Fruit fly (Drosophila melanogaster): ENCODE results near the gene mRpS18A.

The mRpS18A gene

DNA sequence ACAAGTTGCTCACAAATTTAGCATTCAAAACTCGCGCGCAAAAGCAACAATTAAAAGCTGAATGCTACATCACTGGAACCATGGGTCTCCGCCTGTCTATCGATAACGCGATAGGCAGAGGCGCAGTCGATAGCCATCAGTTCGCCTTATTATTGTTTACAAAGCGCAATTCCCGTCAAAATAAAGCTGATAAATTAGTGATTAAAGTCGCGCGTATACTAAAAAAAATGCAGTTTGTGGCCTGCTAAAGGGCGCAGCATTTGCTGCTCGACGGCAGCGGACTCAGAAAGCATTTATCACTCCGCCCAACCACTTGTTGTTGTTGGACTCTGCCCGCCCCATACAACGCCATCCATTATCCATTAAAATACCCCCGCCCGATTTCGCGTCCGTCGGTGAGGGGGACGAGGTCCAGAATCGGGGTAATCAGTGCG is 44.6 kb downstream of the mRpS18A start, which contains the start of gene CG11737 (continued):
- TF ChIP-seq cg (GFP tag; optimal IDR thresholded peaks at IDR 0.05), result no peak
- TF ChIP-seq CG4424 (GFP tag; optimal IDR thresholded peaks at IDR 0.05), result no peak
- TF ChIP-seq CG12071 (GFP tag; optimal IDR thresholded peaks at IDR 0.05), result no peak
- TF ChIP-seq tll (GFP tag; optimal IDR thresholded peaks at IDR 0.05), result no peak
- TF ChIP-seq NC2β (GFP tag; optimal IDR thresholded peaks at IDR 0.05), result no peak
- TF ChIP-seq pros (GFP tag; optimal IDR thresholded peaks at IDR 0.05), result no peak
- TF ChIP-seq CG10209 (GFP tag; optimal IDR thresholded peaks at IDR 0.05), result no peak
- TF ChIP-seq exex (tag; optimal IDR thresholded peaks at IDR 0.05), result no peak
- TF ChIP-seq repo (GFP tag; optimal IDR thresholded peaks at IDR 0.05), result no peak
- peak; percentile 71 for TF ChIP-seq sens (GFP tag)
- TF ChIP-seq CG30020 (tag; optimal IDR thresholded peaks at IDR 0.05), result no peak
- TF ChIP-seq CG1832 (GFP tag; optimal IDR thresholded peaks at IDR 0.05), result no peak
- no peak for TF ChIP-seq Ptx1 (GFP tag; IDR thresholded peaks at IDR 0.05)
- TF ChIP-seq Mes4 (GFP tag; optimal IDR thresholded peaks at IDR 0.05), result no peak
- TF ChIP-seq row (GFP tag; IDR thresholded peaks at IDR 0.05), result no peak
- peak; percentile 99 for TF ChIP-seq Dref (GFP tag; IDR thresholded peaks at IDR 0.05)
- no peak for TF ChIP-seq Usf (GFP tag; optimal IDR thresholded peaks at IDR 0.05)
- TF ChIP-seq Antp (GFP tag; optimal IDR thresholded peaks at IDR 0.05), result peak; percentile 31
- no peak for TF ChIP-seq Doc2 (GFP tag; IDR thresholded peaks at IDR 0.05)
- TF ChIP-seq Hr51 (GFP tag; optimal IDR thresholded peaks at IDR 0.05), result no peak
- peak; percentile 6 for TF ChIP-seq CrebB (tag; optimal IDR thresholded peaks at IDR 0.05)
- no peak for TF ChIP-seq CG10565 (GFP tag; optimal IDR thresholded peaks at IDR 0.05)
- TF ChIP-seq zen (tag; optimal IDR thresholded peaks at IDR 0.05), result peak; percentile 8
- no peak for TF ChIP-seq CG43689 (GFP tag; IDR thresholded peaks at IDR 0.05)
- TF ChIP-seq Doc3 (GFP tag; IDR thresholded peaks at IDR 0.05; ENCODE audit: partially characterized antibody), result no peak
- TF ChIP-seq gt (GFP tag; IDR thresholded peaks at IDR 0.05), result no peak
- TF ChIP-seq p53 (GFP tag; optimal IDR thresholded peaks at IDR 0.05), result no peak
- no peak for TF ChIP-seq dmrt11E (tag; optimal IDR thresholded peaks at IDR 0.05)
- TF ChIP-seq da (GFP tag; optimal IDR thresholded peaks at IDR 0.05), result no peak
- TF ChIP-seq CG34224 (GFP tag; IDR thresholded peaks at IDR 0.05; ENCODE audit: partially characterized antibody), result peak; percentile 41; the same call in 1 of the 3 replicates
- peak; percentile 42 for TF ChIP-seq CG12659 (GFP tag; optimal IDR thresholded peaks at IDR 0.05)
- no peak for TF ChIP-seq wek (GFP tag; optimal IDR thresholded peaks at IDR 0.05)
- TF ChIP-seq vfl (GFP tag; optimal IDR thresholded peaks at IDR 0.05), result no peak
- TF ChIP-seq jumu (GFP tag; optimal IDR thresholded peaks at IDR 0.05), result no peak
- no peak for TF ChIP-seq trh (GFP tag; optimal IDR thresholded peaks at IDR 0.05)
- TF ChIP-seq Drgx (GFP tag; IDR thresholded peaks at IDR 0.05), result no peak; the same call in 1 of the 2 replicates
- TF ChIP-seq Lim3 (GFP tag; IDR thresholded peaks at IDR 0.05), result no peak
- TF ChIP-seq Chrac-16 (GFP tag; optimal IDR thresholded peaks at IDR 0.05), result no peak
- TF ChIP-seq CG13624 (GFP tag; optimal IDR thresholded peaks at IDR 0.05), result peak; percentile 3
- no peak for TF ChIP-seq luna (GFP tag; optimal IDR thresholded peaks at IDR 0.05)
- TF ChIP-seq CG17361 (GFP tag; IDR thresholded peaks at IDR 0.05), result no peak
- no peak for TF ChIP-seq insv (GFP tag; optimal IDR thresholded peaks at IDR 0.05)
- no peak for TF ChIP-seq CG16779 (GFP tag; IDR thresholded peaks at IDR 0.05)
- TF ChIP-seq CG5180 (GFP tag; optimal IDR thresholded peaks at IDR 0.05), result no peak
- no peak for TF ChIP-seq CG11695 (GFP tag; IDR thresholded peaks at IDR 0.05)
- TF ChIP-seq CG14667 (GFP tag; IDR thresholded peaks at IDR 0.05), result no peak
- no peak for TF ChIP-seq CG4730 (GFP tag; IDR thresholded peaks at IDR 0.05)
- TF ChIP-seq fd102C (GFP tag; optimal IDR thresholded peaks at IDR 0.05), result no peak
- TF ChIP-seq CG34376 (GFP tag; optimal IDR thresholded peaks at IDR 0.05), result no peak
- TF ChIP-seq shn (GFP tag; optimal IDR thresholded peaks at IDR 0.05), result no peak
- no peak for TF ChIP-seq CG2129 (GFP tag; IDR thresholded peaks at IDR 0.05; ENCODE audit: partially characterized antibody)

All from whole organism, embryonic.